Worm (Caenorhabditis elegans): ENCODE measurements around the gene F13B12.2.

- TF ChIP-seq B0310.2 (tag; optimal IDR thresholded peaks at IDR 0.05), result no peak
- TF ChIP-seq ama-1 (optimal IDR thresholded peaks at IDR 0.05), result no peak
- no peak for TF ChIP-seq ceh-13 (GFP tag; optimal IDR thresholded peaks at IDR 0.05)
- no peak for TF ChIP-seq aly-1 (tag; optimal IDR thresholded peaks at IDR 0.05)
- no peak for TF ChIP-seq hnd-1 (tag; optimal IDR thresholded peaks at IDR 0.05)
- no peak for TF ChIP-seq ets-7 (tag; optimal IDR thresholded peaks at IDR 0.05)
- no peak for TF ChIP-seq hmg-4 (GFP tag; optimal IDR thresholded peaks at IDR 0.05)
- TF ChIP-seq F13C5.2 (tag; optimal IDR thresholded peaks at IDR 0.05), result no peak
- no peak for TF ChIP-seq hmbx-1 (tag; optimal IDR thresholded peaks at IDR 0.05)
These were observed 30.7 kb downstream of the F13B12.2 start for ce11 chrIV:10398244-10398643.

All from whole organism, early embryonic.